Worm (Caenorhabditis elegans) whole organism, L2 larva: ENCODE data around the gene F19B6.3.

Experiments used
- C34F6.9 ChIP-seq: fragments of 150-350 bp; optimal IDR thresholded peaks from 2 replicates; lab custom pipeline; 2014; ENCODE audit warnings: missing biosample characterization, missing genetic modification characterization
- R02D3.7 ChIP-seq: fragments of 150-350 bp; optimal IDR thresholded peaks from 2 replicates; lab custom pipeline; 2014; ENCODE audit warnings: missing biosample characterization, missing genetic modification characterization
- Y55F3AM.14 ChIP-seq: fragments of 200-800 bp; sonication (Bioruptor generic); optimal IDR thresholded peaks from 2 replicates; lab custom pipeline; 2018; ENCODE audit warnings: mild to moderate bottlenecking, missing genetic modification characterization, missing compliant biosample characterization
- ZK546.5 ChIP-seq: sonication (generic microtip); optimal IDR thresholded peaks from 2 replicates; lab custom pipeline; 2017; ENCODE audit warnings: missing biosample characterization, missing genetic modification characterization
- alr-1 ChIP-seq: fragments of 150-350 bp; optimal IDR thresholded peaks from 2 replicates; lab custom pipeline; 2014; ENCODE audit warnings: missing biosample characterization, missing genetic modification characterization
- ama-1 ChIP-seq: fragments of 150-350 bp; optimal IDR thresholded peaks from 2 replicates; lab custom pipeline; 2018; ENCODE audit warnings: inconsistent platforms
- blmp-1 ChIP-seq: sonication (generic microtip); optimal IDR thresholded peaks from 2 replicates; lab custom pipeline; 2017; ENCODE audit warnings: missing genetic modification characterization, mild to moderate bottlenecking, missing compliant biosample characterization, antibody characterized with exemption, moderate library complexity; ENCODE audit not compliant: insufficient read depth
- ceh-16 ChIP-seq: fragments of 150-350 bp; optimal IDR thresholded peaks from 2 replicates; lab custom pipeline; 2014; ENCODE audit warnings: missing biosample characterization, missing genetic modification characterization
- crh-2 ChIP-seq: sonication (generic microtip); optimal IDR thresholded peaks from 2 replicates; lab custom pipeline; 2017; ENCODE audit warnings: missing biosample characterization, missing genetic modification characterization
- egl-27 ChIP-seq: sonication (generic microtip); optimal IDR thresholded peaks from 3 replicates; lab custom pipeline; 2017; ENCODE audit warnings: missing biosample characterization, missing genetic modification reagents, missing genetic modification characterization
- elt-1 ChIP-seq: fragments of 150-350 bp; optimal IDR thresholded peaks from 2 replicates; lab custom pipeline; 2014; ENCODE audit warnings: missing biosample characterization, missing genetic modification characterization
- elt-3 ChIP-seq: sonication (generic microtip); optimal IDR thresholded peaks from 2 replicates; lab custom pipeline; 2017; ENCODE audit warnings: missing biosample characterization, missing genetic modification characterization
- fos-1 ChIP-seq: fragments of 150-350 bp; optimal IDR thresholded peaks from 2 replicates; lab custom pipeline; 2014; ENCODE audit warnings: missing biosample characterization, missing genetic modification characterization
- lin-13 ChIP-seq: fragments of 150-350 bp; optimal IDR thresholded peaks from 2 replicates; lab custom pipeline; 2014; ENCODE audit warnings: missing biosample characterization, missing genetic modification reagents, missing genetic modification characterization
- lsy-2 ChIP-seq, 2 experiments: fragments of 150-350 bp in 1 of 2; sonication (generic microtip) in 1 of 2; optimal IDR thresholded peaks; 2 replicates each; lab custom pipeline; 2014 to 2017; ENCODE audit warnings: missing biosample characterization in 2 of 2, missing genetic modification characterization in 2 of 2
- mab-5 ChIP-seq: fragments of 150-350 bp; optimal IDR thresholded peaks from 2 replicates; lab custom pipeline; 2014; ENCODE audit warnings: missing biosample characterization, missing genetic modification characterization
- mdl-1 ChIP-seq, 2 experiments: fragments of 150-350 bp in 1 of 2; sonication (generic microtip) in 1 of 2; optimal IDR thresholded peaks; 2 replicates each; lab custom pipeline; 2017; ENCODE audit warnings: missing biosample characterization in 2 of 2, missing genetic modification characterization in 2 of 2
- nhr-10 ChIP-seq: sonication (generic microtip); optimal IDR thresholded peaks from 2 replicates; lab custom pipeline; 2017; ENCODE audit warnings: missing biosample characterization, missing genetic modification characterization
- nhr-11 ChIP-seq: fragments of 150-350 bp; optimal IDR thresholded peaks from 2 replicates; lab custom pipeline; 2014; ENCODE audit warnings: missing biosample characterization, missing genetic modification characterization
- nhr-129 ChIP-seq: fragments of 150-350 bp; optimal IDR thresholded peaks from 2 replicates; lab custom pipeline; 2014; ENCODE audit warnings: missing biosample characterization, missing genetic modification characterization
- nhr-21 ChIP-seq: fragments of 150-350 bp; optimal IDR thresholded peaks from 2 replicates; lab custom pipeline; 2014; ENCODE audit warnings: missing biosample characterization, missing genetic modification characterization
- nhr-23 ChIP-seq: fragments of 150-350 bp; optimal IDR thresholded peaks from 2 replicates; lab custom pipeline; 2014; ENCODE audit warnings: missing biosample characterization, missing genetic modification reagents, missing genetic modification characterization
- nhr-237 ChIP-seq: fragments of 150-350 bp; optimal IDR thresholded peaks from 2 replicates; lab custom pipeline; 2014; ENCODE audit warnings: missing biosample characterization, missing genetic modification characterization
- nhr-6 ChIP-seq: fragments of 150-350 bp; optimal IDR thresholded peaks from 2 replicates; lab custom pipeline; 2014; ENCODE audit warnings: missing biosample characterization, missing genetic modification characterization
- nhr-77 ChIP-seq: fragments of 150-350 bp; optimal IDR thresholded peaks from 2 replicates; lab custom pipeline; 2014; ENCODE audit warnings: missing biosample characterization, missing genetic modification characterization
- peb-1 ChIP-seq: fragments of 150-350 bp; optimal IDR thresholded peaks from 2 replicates; lab custom pipeline; 2014; ENCODE audit warnings: missing biosample characterization, missing genetic modification characterization
- skn-1 ChIP-seq: sonication (generic microtip); optimal IDR thresholded peaks from 2 replicates; lab custom pipeline; 2017; ENCODE audit warnings: missing biosample characterization, missing genetic modification characterization
- sma-9 ChIP-seq, 2 experiments: fragments of 150-350 bp in 1 of 2; sonication (generic microtip) in 1 of 2; optimal IDR thresholded peaks; 2 replicates each; lab custom pipeline; 2014 to 2016; ENCODE audit warnings: missing genetic modification characterization in 2 of 2, mild to moderate bottlenecking in 1 of 2, missing biosample characterization in 1 of 2, missing compliant biosample characterization in 1 of 2, missing genetic modification reagents in 1 of 2, moderate library complexity in 1 of 2
- snpc-4 ChIP-seq: fragments of 150-350 bp; optimal IDR thresholded peaks from 2 replicates; lab custom pipeline; 2014; ENCODE audit warnings: missing biosample characterization, missing genetic modification characterization
- unc-39 ChIP-seq: fragments of 150-350 bp; optimal IDR thresholded peaks from 2 replicates; lab custom pipeline; 2014; ENCODE audit warnings: missing biosample characterization, missing genetic modification characterization
- unc-55 ChIP-seq: fragments of 150-350 bp; sonication (generic microtip); optimal IDR thresholded peaks from 3 replicates; lab custom pipeline; 2014; ENCODE audit warnings: missing biosample characterization, missing genetic modification reagents, missing genetic modification characterization
- unc-62 ChIP-seq: fragments of 150-350 bp; optimal IDR thresholded peaks from 2 replicates; lab custom pipeline; 2014; ENCODE audit warnings: missing biosample characterization, missing genetic modification reagents, missing genetic modification characterization
- ztf-11 ChIP-seq: sonication (generic microtip); optimal IDR thresholded peaks from 2 replicates; lab custom pipeline; 2017; ENCODE audit warnings: missing biosample characterization, missing genetic modification characterization

The F19B6.3 gene

DNA sequence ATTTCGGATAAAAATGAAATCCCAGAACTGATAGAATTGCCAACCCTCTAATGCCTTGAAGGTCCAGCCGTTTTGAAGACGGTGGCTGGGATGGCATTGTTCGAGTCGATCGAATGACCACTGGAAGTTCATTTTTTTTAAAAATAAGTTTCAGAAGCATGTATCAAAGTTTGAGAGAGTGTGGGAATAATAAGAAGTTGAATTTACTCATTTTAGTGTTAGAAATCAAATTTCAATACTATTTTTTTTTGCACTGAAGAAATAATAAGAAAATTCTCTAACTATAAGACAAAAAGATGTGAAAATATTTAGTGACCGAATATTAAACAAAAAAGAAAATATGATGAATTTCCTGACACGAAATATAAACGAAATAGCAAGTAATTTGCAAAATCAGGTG, 25.9 kb upstream of the F19B6.3 start, which contains the start of gene oac-59:
TSS of gene oac-59 (minus strand) at position 101 of the 400 bp plus-strand sequence.
- no peak for TF ChIP-seq nhr-237 (tag; lab: Kevin White, UChicago)
- TF ChIP-seq blmp-1 (tag; lab: Kevin White, UChicago), result no peak
- TF ChIP-seq nhr-6, result no peak
- TF ChIP-seq nhr-11 (tag; lab: Kevin White, UChicago), result no peak
- no peak for TF ChIP-seq mab-5
- no peak for TF ChIP-seq elt-1 (tag; lab: Kevin White, UChicago)
- TF ChIP-seq nhr-21 (tag; lab: Kevin White, UChicago), result no peak
- TF ChIP-seq alr-1 (tag; lab: Kevin White, UChicago), result no peak
- no peak for TF ChIP-seq R02D3.7 (tag; lab: Kevin White, UChicago)
- no peak for TF ChIP-seq peb-1 (tag; lab: Kevin White, UChicago)

DNA sequence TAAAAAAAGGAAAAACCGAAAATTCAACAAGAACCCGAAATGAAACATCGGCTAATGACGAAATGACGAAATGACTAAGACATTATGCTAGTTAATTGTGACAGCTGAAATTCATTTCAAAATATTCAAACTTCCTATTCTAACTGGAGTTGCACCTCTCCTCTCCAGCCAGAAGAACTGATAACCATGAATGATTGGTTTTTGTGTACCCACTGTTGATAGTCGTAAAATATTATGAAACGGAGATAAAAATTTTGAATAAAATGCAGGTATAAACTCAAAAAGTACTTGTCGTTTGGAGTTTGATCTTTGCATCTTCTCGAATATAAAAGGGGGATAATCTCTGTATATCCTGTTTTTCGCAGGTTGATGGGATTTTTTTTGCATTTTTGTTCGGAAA, 24.1 kb upstream of the F19B6.3 start:
- TF ChIP-seq fos-1 (peak; percentile 60), Y55F3AM.14 (GFP tag; lab: Kevin White, UChicago) (no peak)

DNA sequence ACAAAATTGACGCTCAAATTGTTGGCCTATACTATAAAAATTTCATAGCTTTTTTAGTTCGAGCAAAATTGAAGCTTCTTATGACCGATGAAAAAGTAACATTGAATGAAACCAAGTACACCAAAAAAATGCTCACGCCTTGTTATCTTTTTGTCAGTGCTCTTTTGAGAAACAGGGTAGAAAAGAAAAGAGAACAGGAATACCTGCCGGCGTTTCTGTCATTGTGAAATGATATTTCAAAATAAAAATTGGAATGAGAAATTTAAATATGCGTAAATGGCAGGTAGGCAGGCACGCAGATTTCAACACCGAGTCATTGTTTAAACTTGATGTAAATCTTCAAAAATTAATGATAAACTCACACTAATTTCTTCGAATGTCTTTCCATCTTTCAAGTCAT, 22.3 kb upstream of the F19B6.3 start:
- TF ChIP-seq unc-55, result no peak
- no peak for TF ChIP-seq Y55F3AM.14 (GFP tag; lab: Kevin White, UChicago)
- no peak for TF ChIP-seq sma-9 (GFP tag; optimal IDR thresholded peaks at IDR 0.05; lab: Kevin White, UChicago)
- TF ChIP-seq sma-9 (tag; optimal IDR thresholded peaks at IDR 0.05; lab: Kevin White, UChicago), result no peak
- no peak for TF ChIP-seq crh-2 (tag; lab: Kevin White, UChicago)
- no peak for TF ChIP-seq ama-1 (lab: Kevin White, UChicago)
- no peak for TF ChIP-seq egl-27 (tag; lab: Kevin White, UChicago)
- TF ChIP-seq ZK546.5, result no peak
- no peak for TF ChIP-seq snpc-4 (tag; lab: Kevin White, UChicago)
- TF ChIP-seq nhr-129 (tag; lab: Kevin White, UChicago), result no peak
- no peak for TF ChIP-seq peb-1 (tag; lab: Kevin White, UChicago)
- no peak for TF ChIP-seq ztf-11
- no peak for TF ChIP-seq mdl-1 (tag; optimal IDR thresholded peaks at IDR 0.05; lab: Kevin White, UChicago)
- no peak for TF ChIP-seq skn-1
- no peak for TF ChIP-seq ceh-16 (tag; lab: Kevin White, UChicago)
- no peak for TF ChIP-seq elt-1 (tag; lab: Kevin White, UChicago)
- no peak for TF ChIP-seq blmp-1 (tag; lab: Kevin White, UChicago)

DNA sequence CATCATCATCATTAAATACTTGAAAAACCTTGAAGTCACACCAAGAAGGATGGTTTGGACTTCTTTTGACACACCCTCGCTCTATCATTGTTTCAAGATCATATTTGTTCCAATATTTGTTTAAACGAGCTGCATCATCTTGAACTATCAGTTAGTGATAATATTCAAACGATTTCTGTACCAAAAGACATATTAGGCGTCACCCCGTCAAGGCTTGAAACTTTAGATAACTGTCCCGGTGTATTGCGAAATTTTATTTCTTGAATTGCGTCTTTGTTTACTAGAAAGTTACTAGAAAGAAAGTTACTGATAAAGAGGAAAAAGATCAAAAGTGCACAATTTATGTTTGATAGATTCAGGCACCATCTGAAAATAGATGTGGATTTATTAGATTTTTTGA, 21.1 kb upstream of the F19B6.3 start:
- peak; percentile 40 for TF ChIP-seq sma-9 (GFP tag; optimal IDR thresholded peaks at IDR 0.05; lab: Kevin White, UChicago)
- TF ChIP-seq sma-9 (tag; optimal IDR thresholded peaks at IDR 0.05; lab: Kevin White, UChicago), result no peak
- peak; percentile 89 for TF ChIP-seq fos-1
- TF ChIP-seq nhr-6, result no peak

DNA sequence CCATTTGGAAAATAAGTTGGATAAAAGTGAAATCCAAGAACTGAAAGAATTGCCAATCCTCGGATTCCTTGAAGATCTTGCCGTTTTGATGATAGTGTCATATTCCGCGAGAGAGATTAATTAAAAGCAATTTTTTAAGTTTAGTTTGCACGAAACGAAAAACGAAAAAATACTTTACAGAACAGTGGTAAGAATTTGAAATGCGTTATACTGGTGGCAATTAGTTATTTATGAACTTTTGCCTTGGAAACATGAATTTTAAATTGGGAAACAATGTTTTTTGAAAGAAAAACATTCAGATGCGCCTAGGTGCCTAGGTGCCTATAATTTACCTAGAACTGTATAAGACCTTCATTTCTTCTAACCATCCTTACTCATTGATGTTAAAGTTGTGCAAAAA, 19.3 kb upstream of the F19B6.3 start, which contains the start of gene oac-57:
TSS of gene oac-57 (minus strand) at position 101 of the 400 bp plus-strand sequence.
- no peak for TF ChIP-seq nhr-77
- no peak for TF ChIP-seq ama-1 (lab: Kevin White, UChicago)

DNA sequence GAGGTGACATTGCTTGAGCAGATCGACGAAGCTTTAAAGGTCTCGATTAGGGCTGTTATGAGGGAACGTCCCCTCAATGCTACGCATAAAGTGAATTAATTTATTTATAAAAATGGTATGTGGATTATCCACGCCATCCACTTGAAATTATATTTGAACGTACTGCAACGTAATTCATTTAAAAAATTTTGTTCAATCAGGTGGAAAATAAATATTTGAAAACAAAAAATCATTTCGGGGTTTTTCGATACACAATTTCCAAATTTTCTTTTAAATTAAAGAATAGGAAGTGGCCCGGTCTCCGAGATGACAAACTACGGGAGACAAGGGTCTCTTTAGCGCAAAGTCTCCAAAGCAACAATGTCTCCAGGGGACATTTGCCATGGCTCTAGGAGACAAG, 15.4 kb upstream of the F19B6.3 start, which contains the start of gene oac-58:
TSS of gene oac-58 (minus strand) at position 101 of the 400 bp plus-strand sequence.
- TF ChIP-seq elt-1 (tag; lab: Kevin White, UChicago), result no peak
- TF ChIP-seq nhr-11 (tag; lab: Kevin White, UChicago), result no peak
- no peak for TF ChIP-seq mdl-1 (tag; optimal IDR thresholded peaks at IDR 0.05; lab: Kevin White, UChicago)
- no peak for TF ChIP-seq unc-62 (GFP tag; lab: Kevin White, UChicago)
- TF ChIP-seq elt-3 (tag; lab: Kevin White, UChicago), result no peak
- TF ChIP-seq alr-1 (tag; lab: Kevin White, UChicago), result no peak
- TF ChIP-seq fos-1, result no peak

DNA sequence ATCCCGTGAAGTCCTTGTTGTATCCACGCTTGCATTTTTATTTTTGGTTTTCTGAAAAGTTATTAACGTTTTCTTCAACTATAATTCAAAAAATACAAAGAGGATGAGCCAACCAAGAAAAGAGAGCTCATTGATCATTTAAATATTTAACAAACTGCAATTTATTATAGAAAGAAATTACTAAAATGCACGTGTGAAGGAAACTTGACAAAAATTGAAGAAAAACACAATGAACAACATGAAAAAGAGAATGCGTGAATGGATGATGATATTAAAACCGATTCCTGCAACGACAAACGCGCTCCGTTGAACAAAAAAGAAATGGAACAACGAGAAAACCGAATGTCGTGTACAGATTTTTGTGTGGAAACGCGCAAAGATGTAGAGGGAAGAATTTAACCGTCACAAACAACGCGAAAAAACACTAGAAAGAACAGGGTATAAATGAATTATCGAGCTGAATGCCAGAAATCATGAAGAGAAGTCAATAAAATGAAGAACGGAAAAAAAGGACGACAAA, 3.9 kb downstream of the F19B6.3 start, which contains the start of gene ufd-1:
TSS of gene ufd-1 (minus strand) at position 51 of the 520 bp plus-strand sequence.
- TF ChIP-seq nhr-6 (no peak), nhr-23 (tag; lab: Kevin White, UChicago) (no peak), lsy-2 (tag; optimal IDR thresholded peaks at IDR 0.05; lab: Kevin White, UChicago) (peak in 1 of 2 experiments; percentile 16), unc-55 (peak; percentile 1), lin-13 (GFP tag; lab: Kevin White, UChicago) (no peak), ztf-11 (no peak), C34F6.9 (tag; lab: Kevin White, UChicago) (no peak), nhr-129 (tag; lab: Kevin White, UChicago) (peak; percentile 47), fos-1 (peak; percentile 0), nhr-10 (tag; lab: Kevin White, UChicago) (no peak), unc-39 (no peak)
